Fruit fly (Drosophila melanogaster) whole organism: Measurements from ENCODE around the gene Brd8.

ENCODE experiments used
- CG8478 ChIP-seq: fragments of >200 bp; optimal IDR thresholded peaks from 2 replicates; lab custom pipeline; 2018; ENCODE audit warnings: inconsistent platforms
- Dll ChIP-seq: fragments of >200 bp; optimal IDR thresholded peaks from 2 replicates; lab custom pipeline; 2017
- EcR ChIP-seq, 2 experiments: fragments of >200 bp; optimal IDR thresholded peaks; 2 replicates each; lab custom pipeline; 2017; ENCODE audit warnings: missing biosample characterization in 2 of 2, missing genetic modification characterization in 2 of 2, missing genetic modification reagents in 2 of 2
- pan ChIP-seq: fragments of >200 bp; optimal IDR thresholded peaks from 2 replicates; lab custom pipeline; 2017
- psq ChIP-seq: fragments of >200 bp; optimal IDR thresholded peaks from 2 replicates; lab custom pipeline; 2017
- usp ChIP-seq: fragments of >200 bp; optimal IDR thresholded peaks from 2 replicates; lab custom pipeline; 2017; ENCODE audit warnings: missing biosample characterization, missing genetic modification characterization, mixed read lengths

Gene Brd8

DNA sequence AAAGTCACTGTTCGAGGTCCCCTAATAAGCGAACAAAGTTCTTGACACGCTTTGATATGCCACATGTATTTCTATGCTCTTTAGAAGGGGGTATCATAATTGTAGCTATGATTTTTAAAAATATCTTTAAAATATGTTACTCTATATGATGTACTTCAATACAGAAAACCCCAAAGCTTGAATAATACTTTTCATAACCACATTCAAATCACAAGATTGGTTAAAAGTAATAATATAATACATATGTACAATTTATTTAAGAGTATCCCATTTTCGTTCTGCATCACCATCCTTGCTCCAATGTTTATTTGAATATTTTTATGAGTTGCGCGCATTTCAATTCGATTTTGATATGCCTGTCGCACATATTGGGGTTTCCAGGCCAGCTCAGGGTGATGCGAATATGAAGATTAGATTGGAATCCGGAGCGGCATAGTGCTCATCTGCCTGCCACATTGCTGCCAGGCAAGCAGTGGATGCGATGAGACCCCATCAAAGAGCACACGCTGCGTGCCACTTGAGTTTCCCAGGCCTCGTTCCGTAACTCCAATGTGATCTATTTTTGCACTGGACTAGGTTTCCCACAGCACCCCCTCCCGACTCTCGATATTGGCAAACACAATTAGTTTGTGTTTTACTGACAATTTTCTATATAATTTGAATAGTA, 36.3 kb downstream of the Brd8 start:
- TF ChIP-seq EcR (GFP tag; optimal IDR thresholded peaks at IDR 0.05; lab: Kevin White, UChicago) (no peak), psq (no peak), CG8478 (lab: Kevin White, UChicago) (no peak), pan (lab: Kevin White, UChicago) (no peak), usp (GFP tag; lab: Kevin White, UChicago) (no peak), Dll (lab: Kevin White, UChicago) (no peak)

DNA sequence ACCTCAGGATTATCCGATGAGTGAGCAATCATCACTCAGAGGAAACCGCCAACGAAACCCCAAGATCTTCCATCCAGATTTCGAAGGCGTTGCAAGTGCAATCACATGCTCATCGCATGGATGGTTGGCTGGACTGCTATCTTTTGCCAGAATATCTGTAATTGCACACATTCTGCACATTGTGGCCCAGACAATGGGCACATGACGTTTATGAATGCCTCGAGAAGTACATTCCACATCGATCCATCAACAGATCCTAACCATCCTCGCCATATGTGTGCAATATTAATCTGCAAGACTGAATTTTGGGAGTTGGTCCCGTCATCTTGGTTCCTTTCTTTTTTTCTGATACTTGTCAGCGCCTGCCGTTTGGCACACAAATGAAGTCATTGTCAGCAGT, 39.2 kb downstream of the Brd8 start:
- TF ChIP-seq Dll (lab: Kevin White, UChicago): no peak
- no peak for TF ChIP-seq psq
- no peak for TF ChIP-seq pan (lab: Kevin White, UChicago)
- no peak for TF ChIP-seq usp (GFP tag; lab: Kevin White, UChicago)
- no peak for TF ChIP-seq CG8478 (lab: Kevin White, UChicago)
- no peak for TF ChIP-seq EcR (GFP tag; optimal IDR thresholded peaks at IDR 0.05; lab: Kevin White, UChicago)

DNA sequence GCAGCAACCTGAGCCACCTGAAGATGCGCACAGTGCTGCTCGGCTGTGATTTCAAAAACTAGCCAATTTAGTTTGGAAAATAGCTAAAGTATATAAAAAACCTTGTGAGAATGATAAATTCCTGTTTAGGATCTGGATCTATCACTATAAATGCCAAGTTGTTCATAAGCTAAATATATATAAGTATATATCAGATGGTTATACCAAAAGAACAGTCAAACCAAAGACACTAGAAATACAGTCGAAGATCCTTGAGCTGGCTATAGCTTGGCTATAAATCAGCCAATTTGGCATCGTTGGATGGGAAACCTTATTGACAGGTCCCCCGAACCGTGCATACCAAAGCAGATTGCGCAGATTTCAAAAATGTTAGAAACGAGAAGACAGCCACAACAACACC, 40.0 kb downstream of the Brd8 start:
- TF ChIP-seq EcR (GFP tag; optimal IDR thresholded peaks at IDR 0.05; lab: Kevin White, UChicago) (no peak), psq (no peak), CG8478 (lab: Kevin White, UChicago) (no peak), pan (lab: Kevin White, UChicago) (no peak), Dll (lab: Kevin White, UChicago) (no peak), usp (GFP tag; lab: Kevin White, UChicago) (no peak)

DNA sequence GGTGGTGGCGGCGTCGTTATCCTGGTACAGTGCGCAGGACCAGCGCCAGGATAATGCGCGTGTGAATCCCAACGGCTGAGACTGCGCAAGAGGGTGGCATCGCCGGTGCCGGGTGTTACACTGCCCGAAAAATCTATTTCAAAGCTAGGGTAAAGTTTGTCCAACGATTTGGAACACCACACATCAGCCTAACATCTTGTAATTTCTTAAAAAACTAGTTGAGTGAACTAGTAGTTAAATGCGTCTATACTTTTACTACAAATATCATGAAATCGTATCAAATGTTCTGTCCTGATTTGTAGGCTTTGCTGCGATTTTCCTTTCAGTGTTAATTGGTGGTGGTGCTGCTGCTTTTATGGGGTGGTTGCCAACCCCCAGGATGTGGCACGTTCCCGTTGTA, 41.8 kb downstream of the Brd8 start:
- TF ChIP-seq psq (no peak), EcR (GFP tag; optimal IDR thresholded peaks at IDR 0.05; lab: Kevin White, UChicago) (no peak), pan (lab: Kevin White, UChicago) (no peak), usp (GFP tag; lab: Kevin White, UChicago) (no peak), CG8478 (lab: Kevin White, UChicago) (no peak), Dll (lab: Kevin White, UChicago) (no peak)

DNA sequence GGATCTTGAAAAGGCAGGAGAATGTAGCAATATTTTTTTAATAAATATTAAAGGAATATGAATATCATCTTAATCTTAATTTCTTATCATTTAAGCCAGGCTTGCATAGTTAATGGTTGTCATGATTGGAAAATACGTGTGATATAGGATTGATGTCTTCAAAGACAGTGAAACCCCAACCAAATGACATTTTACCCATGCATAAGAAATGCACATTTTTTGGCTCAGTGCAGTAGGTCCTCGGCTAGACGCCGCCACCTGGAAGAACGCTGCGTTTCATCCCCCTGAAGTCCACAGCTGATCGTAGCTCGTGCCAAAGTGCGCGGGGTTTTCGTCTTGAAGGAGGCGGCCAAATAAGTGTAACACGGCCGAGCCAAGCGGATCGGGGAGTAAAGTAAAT, 43.3 kb downstream of the Brd8 start:
- no peak for TF ChIP-seq Dll (lab: Kevin White, UChicago)
- TF ChIP-seq EcR (GFP tag; optimal IDR thresholded peaks at IDR 0.05; lab: Kevin White, UChicago): no peak
- TF ChIP-seq CG8478 (lab: Kevin White, UChicago): no peak
- TF ChIP-seq psq: no peak
- no peak for TF ChIP-seq pan (lab: Kevin White, UChicago)
- TF ChIP-seq usp (GFP tag; lab: Kevin White, UChicago): no peak

DNA sequence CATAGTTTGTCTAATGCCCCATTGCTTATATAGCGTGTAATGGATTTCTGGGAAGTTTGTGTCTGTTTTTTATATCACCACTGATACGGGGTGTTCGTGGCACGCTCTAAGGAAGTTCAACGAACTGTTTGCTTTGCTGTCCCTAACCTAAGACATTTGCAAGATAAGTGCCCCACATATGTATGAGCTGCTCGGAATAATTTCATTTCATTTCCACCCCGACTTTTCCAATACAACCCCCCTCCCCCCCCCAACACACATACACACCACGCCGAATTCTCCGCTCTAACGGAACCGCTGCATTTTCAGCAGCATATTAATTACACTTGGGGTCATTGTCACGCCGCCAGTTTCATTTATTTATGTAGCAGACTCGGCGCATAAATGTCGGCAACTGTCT, 44.8 kb downstream of the Brd8 start:
- no peak for TF ChIP-seq Dll (lab: Kevin White, UChicago)
- TF ChIP-seq usp (GFP tag; lab: Kevin White, UChicago): no peak
- no peak for TF ChIP-seq psq
- TF ChIP-seq pan (lab: Kevin White, UChicago): no peak
- no peak for TF ChIP-seq CG8478 (lab: Kevin White, UChicago)
- no peak for TF ChIP-seq EcR (GFP tag; optimal IDR thresholded peaks at IDR 0.05; lab: Kevin White, UChicago)

DNA sequence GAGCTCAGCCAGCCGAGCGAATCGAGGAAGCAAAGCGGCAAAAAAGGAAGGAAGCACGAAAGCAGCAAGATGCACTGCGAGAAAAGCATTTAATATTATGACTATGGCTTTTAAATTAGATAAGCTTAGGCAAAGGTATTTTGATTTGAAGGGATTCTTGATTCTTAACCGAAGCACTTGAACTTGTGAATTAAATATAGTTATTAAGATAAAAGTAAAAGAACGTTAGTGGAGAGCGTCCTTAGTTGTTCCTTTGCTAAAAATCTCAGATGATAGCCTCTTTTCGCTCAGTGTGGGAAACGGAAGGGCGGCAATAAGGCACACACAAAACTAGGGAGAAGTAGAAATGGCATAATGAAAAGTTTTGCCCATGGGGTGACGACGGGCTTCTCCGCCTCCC, 45.9 kb downstream of the Brd8 start:
- no peak for TF ChIP-seq pan (lab: Kevin White, UChicago)
- no peak for TF ChIP-seq CG8478 (lab: Kevin White, UChicago)
- TF ChIP-seq psq: no peak
- no peak for TF ChIP-seq EcR (GFP tag; optimal IDR thresholded peaks at IDR 0.05; lab: Kevin White, UChicago)
- TF ChIP-seq Dll (lab: Kevin White, UChicago): no peak
- no peak for TF ChIP-seq usp (GFP tag; lab: Kevin White, UChicago)

DNA sequence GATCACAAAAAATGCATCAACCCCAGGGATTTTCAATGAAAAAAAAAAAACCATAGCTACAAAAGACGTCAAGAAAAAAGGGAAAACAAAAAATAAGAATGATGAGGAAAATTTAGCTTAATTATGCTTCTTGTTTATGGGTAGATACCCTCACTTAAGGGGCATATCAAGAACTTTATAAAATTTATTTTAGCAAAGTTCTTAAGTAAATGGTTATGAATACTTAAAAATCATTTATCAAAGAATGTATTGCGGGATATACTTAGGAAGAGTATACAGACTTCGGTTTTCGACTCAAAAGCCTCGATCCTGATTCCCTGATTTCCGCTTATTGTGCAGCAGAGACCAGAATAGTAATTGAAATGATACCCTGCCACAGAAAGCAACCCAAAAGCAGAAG, 49.7 kb downstream of the Brd8 start:
- no peak for TF ChIP-seq usp (GFP tag; lab: Kevin White, UChicago)

DNA sequence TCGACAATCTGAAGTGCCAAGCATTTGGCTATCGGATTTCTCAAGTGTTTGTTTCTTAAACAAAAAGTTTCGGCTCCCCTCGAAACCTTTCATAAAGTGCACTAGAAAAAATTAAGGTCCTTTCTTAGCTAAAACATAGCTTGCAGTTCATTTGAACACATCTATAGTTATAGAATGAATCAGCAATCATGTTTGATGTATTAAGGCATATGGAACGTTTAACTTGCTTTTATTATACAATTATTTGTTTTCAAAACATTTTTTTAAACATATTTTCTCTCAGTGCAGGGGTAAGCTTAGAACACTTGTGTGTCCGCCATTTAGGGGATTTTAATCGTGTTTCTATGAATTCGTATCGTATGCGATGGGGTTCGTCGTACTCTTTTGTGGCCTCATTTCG, 51.3 kb downstream of the Brd8 start:
- TF ChIP-seq psq (no peak), CG8478 (lab: Kevin White, UChicago) (no peak), Dll (lab: Kevin White, UChicago) (no peak), EcR (GFP tag; optimal IDR thresholded peaks at IDR 0.05; lab: Kevin White, UChicago) (no peak), usp (GFP tag; lab: Kevin White, UChicago) (no peak), pan (lab: Kevin White, UChicago) (no peak)
